Fruit fly (Drosophila melanogaster): ENCODE results near the gene CG43322.

DNA sequence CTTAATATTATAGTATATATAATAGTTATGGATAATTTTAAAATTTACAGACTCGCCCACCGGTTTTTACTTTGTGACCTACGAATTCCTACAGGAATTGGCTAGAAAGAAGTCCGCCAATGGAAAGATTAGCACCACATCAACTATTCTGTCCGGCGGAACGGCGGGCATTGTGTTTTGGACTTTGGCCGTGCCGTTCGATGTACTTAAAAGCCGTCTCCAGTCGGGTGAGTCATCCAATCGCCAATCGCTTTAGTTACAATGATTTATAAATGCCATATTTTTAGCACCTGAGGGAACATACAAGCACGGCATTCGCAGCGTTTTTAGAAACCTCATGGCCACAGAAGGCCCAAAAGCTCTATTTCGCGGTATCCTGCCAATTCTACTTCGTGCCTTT lies 15.2 kb downstream of the CG43322 start:
- TF ChIP-seq CG33017 (tag; optimal IDR thresholded peaks at IDR 0.05), result no peak
- no peak for TF ChIP-seq ovo (GFP tag; optimal IDR thresholded peaks at IDR 0.05)
- no peak for TF ChIP-seq CG7101 (tag; optimal IDR thresholded peaks at IDR 0.05)
- TF ChIP-seq tj (GFP tag; optimal IDR thresholded peaks at IDR 0.05), result no peak
- TF ChIP-seq Mnt (GFP tag; optimal IDR thresholded peaks at IDR 0.05), result no peak
- TF ChIP-seq bab1 (GFP tag; optimal IDR thresholded peaks at IDR 0.05), result no peak
- peak; percentile 74 for TF ChIP-seq CG12768 (GFP tag; optimal IDR thresholded peaks at IDR 0.05)
- no peak for TF ChIP-seq CG7045 (GFP tag; optimal IDR thresholded peaks at IDR 0.05)
- TF ChIP-seq CG14711 (tag; optimal IDR thresholded peaks at IDR 0.05), result no peak
- no peak for TF ChIP-seq Crg-1 (GFP tag; optimal IDR thresholded peaks at IDR 0.05)
- no peak for TF ChIP-seq kay (GFP tag; ENCODE audit: borderline replicate concordance)
- TF ChIP-seq CG5204 (GFP tag; optimal IDR thresholded peaks at IDR 0.05), result no peak
- TF ChIP-seq cic (GFP tag; optimal IDR thresholded peaks at IDR 0.05), result no peak
- no peak for TF ChIP-seq CG11617 (GFP tag; optimal IDR thresholded peaks at IDR 0.05)
